Fruit fly (Drosophila melanogaster) Kc167 (cell line): ENCODE results near the gene CG10973.

Experiments used
- Myc ChIP-seq: fragments of >200 bp; optimal IDR thresholded peaks from 2 replicates; lab custom pipeline; 2017; ENCODE audit warnings: missing external identifiers
- Sin3A ChIP-seq: fragments of >200 bp; optimal IDR thresholded peaks from 2 replicates; lab custom pipeline; 2018; ENCODE audit warnings: missing external identifiers
- psq ChIP-seq: fragments of >200 bp; optimal IDR thresholded peaks from 2 replicates; lab custom pipeline; 2017; ENCODE audit warnings: missing external identifiers
- ttk ChIP-seq: sonication (Bioruptor generic); optimal IDR thresholded peaks from 2 replicates; lab custom pipeline; 2017; ENCODE audit warnings: missing external identifiers

DNA sequence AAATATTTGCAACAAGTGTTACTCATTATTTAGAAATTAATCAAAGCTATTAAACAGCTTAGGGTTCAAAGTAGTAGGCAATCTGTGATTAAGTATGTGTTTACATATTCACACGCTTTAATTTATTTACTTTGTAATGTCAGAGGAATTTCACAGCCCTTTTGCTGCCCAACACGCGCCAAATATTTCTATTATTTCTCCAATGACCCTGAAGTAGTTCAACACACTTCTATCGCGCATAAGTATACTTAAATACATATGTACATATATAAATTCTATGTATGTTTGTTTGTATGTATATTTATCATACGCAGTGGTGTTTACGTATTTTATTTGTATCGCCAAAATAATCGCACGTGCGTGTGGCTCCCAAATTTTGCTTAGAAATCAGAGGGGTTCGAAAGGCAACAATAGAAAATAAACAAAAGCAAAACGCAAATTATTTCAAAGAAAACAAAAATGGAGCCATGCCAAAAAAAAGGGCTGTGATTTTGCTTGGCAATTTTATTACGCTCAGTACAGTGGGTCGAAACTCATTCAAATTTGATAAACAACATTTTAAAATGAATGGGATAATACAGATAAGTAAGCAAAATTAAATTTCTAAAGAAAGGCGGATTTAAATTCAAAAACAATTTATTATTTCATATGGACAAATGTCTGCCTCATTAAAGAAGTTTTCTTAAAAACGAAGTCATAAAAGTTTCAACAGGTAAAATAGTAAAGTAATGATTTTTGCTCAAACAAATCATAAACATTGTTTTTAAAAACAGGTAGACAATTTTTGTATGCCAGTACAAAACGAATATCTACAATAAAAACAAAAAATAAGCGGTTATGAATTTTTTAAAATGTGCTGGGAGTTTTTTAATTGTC, 48.8 kb upstream of the CG10973 start:
- TF ChIP-seq ttk (no peak), Myc (no peak), Sin3A (lab: Kevin White, UChicago) (no peak), psq (lab: Kevin White, UChicago) (no peak)
